Worm (Caenorhabditis elegans) whole organism, dauer: ENCODE results near the gene pkc-1.

Source experiments
- unc-62 ChIP-seq: sonication (generic microtip); optimal IDR thresholded peaks from 2 replicates; lab custom pipeline; 2017; ENCODE audit warnings: missing biosample characterization, missing genetic modification reagents, missing genetic modification characterization

Gene pkc-1

ce11 chrV:12001747-12002456 is 30.1 kb downstream of the pkc-1 start, which contains the start of gene gcy-33:
TSS of gene gcy-33 (minus strand) at chrV:12001797.
- no peak for TF ChIP-seq unc-62 (GFP tag; lab: Kevin White, UChicago)

ce11 chrV:11997403-11997802 is 34.6 kb downstream of the pkc-1 start:
- no peak for TF ChIP-seq unc-62 (GFP tag; lab: Kevin White, UChicago)

- TF ChIP-seq unc-62 (GFP tag; lab: Kevin White, UChicago) = no peak
Measured at ce11 chrV:11995862-11996261, 36.1 kb downstream of the pkc-1 start, which contains the start of gene C52E4.12. TSS of gene C52E4.12 (plus strand) at chrV:11996162.

- TF ChIP-seq unc-62 (GFP tag; lab: Kevin White, UChicago) = no peak
Measured at ce11 chrV:11993706-11994345, 38.1 kb downstream of the pkc-1 start, which contains the start of the genes cyl-1 and C52E4.7. TSS of gene cyl-1 (minus strand) at chrV:11993723. TSS of gene C52E4.7 (plus strand) at chrV:11994295.

DNA sequence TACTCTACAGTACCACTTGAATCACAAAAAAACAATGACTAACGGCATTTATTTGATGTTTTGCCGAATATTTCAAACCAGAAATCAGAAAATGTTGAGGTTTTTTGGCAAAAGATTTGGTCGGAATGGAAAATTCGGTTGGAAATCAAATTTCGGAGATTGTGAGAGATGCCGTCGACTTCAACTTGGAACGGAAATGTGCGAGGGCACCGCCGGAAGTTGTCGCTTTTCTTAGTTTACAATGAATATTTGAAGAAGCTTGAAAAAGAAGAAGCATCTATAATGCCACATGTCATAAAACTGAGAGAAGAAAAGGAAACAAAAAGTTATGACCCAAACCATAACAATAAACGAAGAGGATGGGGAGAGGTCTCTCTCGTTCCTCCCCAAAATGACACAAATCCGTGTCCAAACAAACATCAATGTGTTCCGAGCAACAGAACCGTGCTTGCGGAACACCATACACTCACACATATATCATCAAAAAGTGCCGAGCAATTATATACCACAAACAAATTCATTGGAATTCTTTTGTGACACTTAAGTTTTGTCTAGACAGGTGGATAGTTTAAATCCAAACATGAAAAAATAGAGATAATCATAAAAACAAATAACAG is 41.3 kb downstream of the pkc-1 start:
- TF ChIP-seq unc-62 (GFP tag; lab: Kevin White, UChicago) = no peak

- no peak for TF ChIP-seq unc-62 (GFP tag; lab: Kevin White, UChicago)
Measured at ce11 chrV:11989861-11990260, 42.1 kb downstream of the pkc-1 start.

DNA sequence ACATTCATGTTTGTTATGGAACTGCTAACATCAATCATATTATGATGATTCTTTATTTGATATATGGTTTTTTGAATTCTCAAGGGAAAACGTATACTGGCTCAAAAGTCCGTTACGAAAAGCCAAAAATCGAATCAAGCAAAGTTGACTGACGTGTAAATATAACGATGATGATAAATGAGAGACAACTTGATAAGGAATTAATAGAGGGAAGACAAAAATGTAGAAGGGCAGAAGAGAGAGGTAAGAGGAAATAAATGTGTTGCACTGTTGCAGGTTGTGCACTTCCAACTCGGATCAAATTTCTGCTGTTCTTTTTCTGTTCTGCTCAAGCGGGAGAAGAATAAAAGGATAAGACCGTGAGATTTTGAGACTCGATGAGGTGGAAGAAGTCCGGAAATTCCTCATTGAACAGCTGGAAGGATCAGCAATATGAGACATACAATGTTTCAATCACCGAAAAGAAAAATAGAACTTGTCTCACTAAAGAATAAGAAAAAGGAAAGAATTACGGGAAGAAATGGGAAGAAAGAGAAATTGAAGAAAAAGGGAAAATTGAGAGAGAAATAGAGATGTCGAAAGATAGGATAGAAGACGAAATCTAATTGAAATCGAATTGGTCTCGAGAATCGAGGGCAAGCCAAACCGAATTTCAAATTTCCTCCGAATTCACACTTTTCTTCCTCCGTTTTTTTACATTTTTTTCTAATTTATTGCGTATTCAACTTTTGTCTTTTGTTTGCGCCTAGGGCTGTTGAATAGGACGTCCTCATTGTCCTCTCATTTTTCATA is 45.7 kb downstream of the pkc-1 start:
- TF ChIP-seq unc-62 (GFP tag; lab: Kevin White, UChicago) = no peak

DNA sequence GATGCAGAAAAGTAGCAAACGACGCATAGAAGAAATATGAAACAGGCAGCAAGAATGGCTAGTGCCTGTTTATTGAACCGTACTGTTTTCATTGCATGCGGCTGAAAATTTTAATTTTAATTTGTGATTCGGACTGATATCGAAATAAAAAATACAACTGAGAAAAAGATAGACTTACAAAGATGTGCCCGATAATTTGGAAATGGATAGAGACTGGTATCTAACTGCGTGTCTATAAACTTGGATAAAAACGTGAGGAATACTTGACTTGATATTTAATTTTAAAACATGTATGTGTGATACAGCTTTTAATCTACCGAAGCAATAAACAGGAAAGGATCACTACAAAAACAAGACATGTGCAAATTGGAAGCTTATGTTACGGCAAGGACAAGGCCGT is 46.6 kb downstream of the pkc-1 start, which contains the start of gene mans-2:
TSS of gene mans-2 (minus strand) at position 101 of the 400 bp plus-strand sequence.
- no peak for TF ChIP-seq unc-62 (GFP tag; lab: Kevin White, UChicago)

- no peak for TF ChIP-seq unc-62 (GFP tag; lab: Kevin White, UChicago)
Measured at ce11 chrV:11982309-11982708, 49.7 kb downstream of the pkc-1 start, which contains the start of gene rpt-1. TSS of gene rpt-1 (minus strand) at chrV:11982397.

ce11 chrV:11979673-11980561 is 52.0 kb downstream of the pkc-1 start, which contains the start of gene snr-4:
TSS of gene snr-4 (minus strand) at chrV:11979723.
- TF ChIP-seq unc-62 (GFP tag; lab: Kevin White, UChicago) = no peak

DNA sequence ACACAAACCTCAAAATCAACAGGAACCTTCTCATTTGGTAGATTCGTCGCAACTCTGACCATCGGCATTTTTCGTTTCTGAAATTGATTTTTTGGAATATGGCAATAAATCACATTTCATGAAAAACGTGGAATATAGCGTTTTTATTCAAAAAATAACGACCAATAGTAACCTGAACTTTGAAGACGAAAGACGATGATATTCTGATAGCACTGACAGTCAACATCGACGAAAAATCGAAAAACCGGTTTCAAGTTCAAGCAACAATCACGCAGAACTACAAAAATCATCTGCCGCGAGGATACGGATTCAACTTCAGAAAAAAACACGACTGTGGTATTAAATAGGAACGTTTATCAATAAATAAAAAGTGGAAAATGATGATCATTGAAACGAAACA is 53.8 kb downstream of the pkc-1 start, which contains the start of gene mif-2:
TSS of gene mif-2 (minus strand) at position 281 of the 400 bp plus-strand sequence.
- no peak for TF ChIP-seq unc-62 (GFP tag; lab: Kevin White, UChicago)

ce11 chrV:11976734-11977133 is 55.2 kb downstream of the pkc-1 start:
- TF ChIP-seq unc-62 (GFP tag; lab: Kevin White, UChicago) = no peak

DNA sequence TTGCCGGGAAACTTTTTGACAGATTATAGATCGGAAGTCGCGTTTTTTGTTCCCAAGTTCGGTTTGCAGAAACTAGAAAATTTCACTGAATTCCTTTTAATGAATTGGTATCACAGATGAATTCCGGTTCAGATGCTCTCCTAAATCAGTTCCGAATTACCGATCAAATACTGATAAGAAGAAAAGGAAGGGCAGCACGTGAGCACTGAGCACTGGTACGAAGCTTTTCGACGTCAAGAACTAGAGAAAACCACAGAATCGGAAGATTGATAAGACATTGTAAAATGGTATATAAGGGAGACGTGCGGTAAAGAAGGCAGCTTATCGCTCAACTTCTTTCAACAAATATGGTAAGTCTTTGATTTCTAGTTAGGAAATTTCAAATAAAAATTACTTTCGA is 56.7 kb downstream of the pkc-1 start, which contains the start of gene cpr-1:
TSS of gene cpr-1 (plus strand) at position 319 of the 400 bp plus-strand sequence.
- TF ChIP-seq unc-62 (GFP tag; lab: Kevin White, UChicago) = no peak

ce11 chrV:11964723-11965122 is 67.2 kb downstream of the pkc-1 start, which contains the start of gene F58H1.7:
TSS of gene F58H1.7 (minus strand) at chrV:11964823.
- TF ChIP-seq unc-62 (GFP tag; lab: Kevin White, UChicago) = no peak
